Fruit fly (Drosophila melanogaster) whole organism, embryonic: Measurements from ENCODE around the gene Fur2.
A peak's percentile ranks its signal among the peaks of the same experiment; 100 is the strongest.

Source experiments
- Bgb ChIP-seq: fragments of 200-800 bp; sonication (Bioruptor generic); IDR thresholded peaks from 2 replicates; pipeline ENCODE4 v1.3.6; 2022; ENCODE audit warnings: missing biosample characterization, missing genetic modification characterization; ENCODE audit not compliant: partially characterized antibody
- CG10431 ChIP-seq: fragments of 200-800 bp; sonication (Bioruptor generic); optimal IDR thresholded peaks from 3 replicates; lab custom pipeline; 2018; ENCODE audit warnings: missing biosample characterization, mild to moderate bottlenecking, missing genetic modification characterization
- CG10462 ChIP-seq: fragments of 200-800 bp; sonication (Bioruptor generic); optimal IDR thresholded peaks from 2 replicates; lab custom pipeline; 2016; ENCODE audit warnings: missing biosample characterization, missing genetic modification characterization
- CG12104 ChIP-seq: fragments of 200-800 bp; sonication (Bioruptor generic); optimal IDR thresholded peaks from 3 replicates; lab custom pipeline; 2016; ENCODE audit warnings: missing biosample characterization, missing genetic modification characterization
- CG12219 ChIP-seq: fragments of 200-800 bp; sonication (Bioruptor generic); optimal IDR thresholded peaks from 3 replicates; lab custom pipeline; 2018; ENCODE audit warnings: missing biosample characterization, mild to moderate bottlenecking, missing genetic modification characterization
- CG1233 ChIP-seq: fragments of 200-800 bp; sonication (Bioruptor generic); optimal IDR thresholded peaks from 4 replicates; lab custom pipeline; 2018; ENCODE audit warnings: missing biosample characterization, mild to moderate bottlenecking, missing genetic modification characterization
- CG13296 ChIP-seq: fragments of 200-800 bp; sonication (Bioruptor generic); optimal IDR thresholded peaks from 3 replicates; lab custom pipeline; 2018; ENCODE audit warnings: missing biosample characterization, mild to moderate bottlenecking, missing genetic modification characterization
- CG17612 ChIP-seq: fragments of 200-800 bp; sonication (Bioruptor generic); IDR thresholded peaks from 2 replicates; pipeline ENCODE4 v1.3.6; 2022; ENCODE audit warnings: missing biosample characterization, missing genetic modification characterization
- CG18619 ChIP-seq: fragments of 200-800 bp; sonication (Bioruptor generic); optimal IDR thresholded peaks from 3 replicates; lab custom pipeline; 2017; ENCODE audit warnings: missing biosample characterization, mild to moderate bottlenecking, missing genetic modification characterization
- CG31224 ChIP-seq: fragments of 200-800 bp; sonication (Bioruptor generic); IDR thresholded peaks from 2 replicates; pipeline ENCODE4 v1.3.6; 2022; ENCODE audit warnings: missing biosample characterization, missing genetic modification characterization
- CG32532 ChIP-seq: fragments of 200-800 bp; sonication (Bioruptor generic); IDR thresholded peaks from 2 replicates; pipeline ENCODE4 v1.3.6; 2022; ENCODE audit warnings: missing biosample characterization, missing genetic modification characterization
- CG32772 ChIP-seq: fragments of 200-800 bp; sonication (Bioruptor generic); IDR thresholded peaks from 2 replicates; pipeline ENCODE4 v1.3.6; 2022; ENCODE audit warnings: missing biosample characterization, missing genetic modification characterization
- CG34224 ChIP-seq: fragments of 200-800 bp; sonication (Bioruptor generic); IDR thresholded peaks from 3 replicates; pipeline ENCODE4 v1.3.6; 2022; ENCODE audit warnings: missing biosample characterization, missing genetic modification characterization; ENCODE audit not compliant: partially characterized antibody
- CG3847 ChIP-seq: fragments of 200-800 bp; sonication (Bioruptor generic); IDR thresholded peaks from 2 replicates; pipeline ENCODE4 v1.3.6; 2022; ENCODE audit warnings: missing biosample characterization, missing genetic modification characterization
- CG43689 ChIP-seq: fragments of 200-800 bp; sonication (Bioruptor generic); IDR thresholded peaks from 2 replicates; pipeline ENCODE4 v1.3.6; 2022; ENCODE audit warnings: missing biosample characterization, missing genetic modification characterization
- CG4820 ChIP-seq: fragments of 200-800 bp; sonication (Bioruptor generic); optimal IDR thresholded peaks from 3 replicates; lab custom pipeline; 2016; ENCODE audit warnings: missing biosample characterization, missing genetic modification characterization
- CG6654 ChIP-seq: fragments of 200-800 bp; sonication (Bioruptor generic); optimal IDR thresholded peaks from 2 replicates; lab custom pipeline; 2017; ENCODE audit warnings: missing biosample characterization, mild to moderate bottlenecking, missing genetic modification characterization
- CG7963 ChIP-seq: fragments of 200-800 bp; sonication (Bioruptor generic); IDR thresholded peaks from 3 replicates; pipeline ENCODE4 v1.3.6; 2022; ENCODE audit warnings: missing biosample characterization, missing genetic modification characterization; ENCODE audit not compliant: partially characterized antibody
- CG8089 ChIP-seq: fragments of 200-800 bp; sonication (Bioruptor generic); optimal IDR thresholded peaks from 3 replicates; lab custom pipeline; 2016; ENCODE audit warnings: missing biosample characterization, missing genetic modification characterization
- CrebB ChIP-seq: fragments of 200-800 bp; sonication (Bioruptor generic); optimal IDR thresholded peaks from 3 replicates; lab custom pipeline; 2018; ENCODE audit warnings: missing biosample characterization, mild to moderate bottlenecking, missing genetic modification characterization
- Dref ChIP-seq: fragments of 200-800 bp; sonication (Bioruptor generic); IDR thresholded peaks from 2 replicates; pipeline ENCODE4 v1.3.6; 2022; ENCODE audit warnings: missing biosample characterization, missing genetic modification characterization
- Elba2 ChIP-seq: fragments of 200-800 bp; sonication (Bioruptor generic); optimal IDR thresholded peaks from 3 replicates; lab custom pipeline; 2016; ENCODE audit warnings: missing biosample characterization, missing genetic modification characterization
- Fer3 ChIP-seq: fragments of 200-800 bp; sonication (Bioruptor generic); optimal IDR thresholded peaks from 2 replicates; lab custom pipeline; 2018; ENCODE audit warnings: missing biosample characterization, mild to moderate bottlenecking, missing genetic modification characterization, moderate library complexity
- Gsc ChIP-seq: fragments of 200-800 bp; sonication (Bioruptor generic); IDR thresholded peaks from 2 replicates; pipeline ENCODE4 v1.3.6; 2022; ENCODE audit warnings: missing biosample characterization, missing genetic modification characterization
- Gug ChIP-seq: fragments of 200-800 bp; sonication (Bioruptor generic); IDR thresholded peaks from 4 replicates; pipeline ENCODE4 v1.3.6; 2022; ENCODE audit warnings: missing biosample characterization, missing genetic modification characterization
- Hand ChIP-seq: fragments of 200-800 bp; sonication (Bioruptor generic); optimal IDR thresholded peaks from 2 replicates; lab custom pipeline; 2017; ENCODE audit warnings: mild to moderate bottlenecking, missing biosample characterization, missing genetic modification reagents, missing genetic modification characterization
- Hr39 ChIP-seq: fragments of >200 bp; optimal IDR thresholded peaks from 2 replicates; lab custom pipeline; 2017
- Lpt ChIP-seq: fragments of >200 bp; optimal IDR thresholded peaks from 2 replicates; lab custom pipeline; 2018; ENCODE audit warnings: missing biosample characterization, missing genetic modification characterization
- Nf-YB ChIP-seq: fragments of 200-800 bp; sonication (Bioruptor generic); optimal IDR thresholded peaks from 3 replicates; lab custom pipeline; 2019; ENCODE audit warnings: missing biosample characterization, mild to moderate bottlenecking, missing genetic modification characterization, moderate library complexity
- Scr ChIP-seq: fragments of 200-800 bp; sonication (Bioruptor generic); IDR thresholded peaks from 2 replicates; pipeline ENCODE4 v1.3.6; 2022; ENCODE audit warnings: missing biosample characterization, missing genetic modification characterization; ENCODE audit not compliant: partially characterized antibody
- Trl ChIP-seq, 3 experiments: fragments of >200 bp in 2 of 3; fragments of 200-800 bp in 1 of 3; sonication (Bioruptor generic) in 1 of 3; optimal IDR thresholded peaks; 2 replicates in 1 of 3; 3 replicates in 2 of 3; lab custom pipeline; 2016 to 2017; ENCODE audit warnings: missing biosample characterization in 1 of 3, missing genetic modification characterization in 1 of 3
- Xrp1 ChIP-seq: fragments of 200-800 bp; sonication (Bioruptor generic); IDR thresholded peaks from 2 replicates; pipeline ENCODE4 v1.3.6; 2022; ENCODE audit warnings: missing biosample characterization, missing genetic modification characterization
- ase ChIP-seq: fragments of 200-800 bp; sonication (Bioruptor generic); IDR thresholded peaks from 3 replicates; pipeline ENCODE4 v1.3.6; 2022; ENCODE audit warnings: missing biosample characterization, missing genetic modification characterization
- bbx ChIP-seq: fragments of 200-800 bp; sonication (Bioruptor generic); IDR thresholded peaks from 2 replicates; pipeline ENCODE4 v1.3.6; 2022; ENCODE audit warnings: missing biosample characterization, missing genetic modification characterization; ENCODE audit not compliant: partially characterized antibody
- cg ChIP-seq: fragments of 200-800 bp; sonication (Bioruptor generic); optimal IDR thresholded peaks from 3 replicates; lab custom pipeline; 2019; ENCODE audit warnings: missing biosample characterization, mild to moderate bottlenecking, missing genetic modification characterization, moderate library complexity
- crc ChIP-seq: fragments of 200-800 bp; sonication (Bioruptor generic); optimal IDR thresholded peaks from 2 replicates; lab custom pipeline; 2016; ENCODE audit warnings: missing biosample characterization, missing genetic modification characterization
- disco-r ChIP-seq: fragments of 200-800 bp; sonication (Bioruptor generic); optimal IDR thresholded peaks from 2 replicates; lab custom pipeline; 2016; ENCODE audit warnings: missing biosample characterization, missing genetic modification characterization
- dmrt99B ChIP-seq: fragments of 200-800 bp; sonication (Bioruptor generic); optimal IDR thresholded peaks from 2 replicates; lab custom pipeline; 2018; ENCODE audit warnings: missing biosample characterization, mild to moderate bottlenecking, missing genetic modification characterization, moderate library complexity
- en ChIP-seq: fragments of 200-800 bp; sonication (Bioruptor generic); optimal IDR thresholded peaks from 2 replicates; lab custom pipeline; 2016; ENCODE audit warnings: missing biosample characterization, missing genetic modification characterization
- fd3F ChIP-seq: fragments of 200-800 bp; sonication (Bioruptor generic); optimal IDR thresholded peaks from 2 replicates; lab custom pipeline; 2018; ENCODE audit warnings: missing biosample characterization, mild to moderate bottlenecking, missing genetic modification characterization, moderate library complexity
- fd64A ChIP-seq: fragments of 200-800 bp; sonication (Bioruptor generic); optimal IDR thresholded peaks from 3 replicates; lab custom pipeline; 2018; ENCODE audit warnings: missing biosample characterization, mild to moderate bottlenecking, missing genetic modification characterization
- repo ChIP-seq: fragments of 200-800 bp; sonication (Bioruptor generic); optimal IDR thresholded peaks from 2 replicates; lab custom pipeline; 2016; ENCODE audit warnings: missing biosample characterization, missing genetic modification characterization
- salm ChIP-seq: fragments of 200-800 bp; sonication (Bioruptor generic); optimal IDR thresholded peaks from 2 replicates; lab custom pipeline; 2018; ENCODE audit warnings: missing biosample characterization, mild to moderate bottlenecking, missing genetic modification characterization
- sc ChIP-seq, 3 experiments: fragments of >200 bp in 2 of 3; fragments of 200-800 bp in 1 of 3; sonication (Bioruptor generic) in 1 of 3; optimal IDR thresholded peaks; 2 replicates in 2 of 3; 3 replicates in 1 of 3; lab custom pipeline; 2017; ENCODE audit warnings: mild to moderate bottlenecking in 1 of 3, missing biosample characterization in 1 of 3, missing genetic modification characterization in 1 of 3, missing genetic modification reagents in 1 of 3
- sim ChIP-seq: fragments of 200-800 bp; sonication (Bioruptor generic); IDR thresholded peaks from 2 replicates; pipeline ENCODE4 v1.3.6; 2022; ENCODE audit warnings: missing biosample characterization, missing genetic modification characterization
- slou ChIP-seq: fragments of 200-800 bp; sonication (Bioruptor generic); optimal IDR thresholded peaks from 3 replicates; lab custom pipeline; 2016; ENCODE audit warnings: missing biosample characterization, missing genetic modification characterization
- sqz ChIP-seq: fragments of 200-800 bp; sonication (Bioruptor generic); optimal IDR thresholded peaks from 3 replicates; lab custom pipeline; 2018; ENCODE audit warnings: missing biosample characterization, mild to moderate bottlenecking, missing genetic modification characterization
- trem ChIP-seq: fragments of 200-800 bp; optimal IDR thresholded peaks from 3 replicates; lab custom pipeline; 2019; ENCODE audit warnings: missing biosample characterization, mild to moderate bottlenecking, missing genetic modification characterization, moderate library complexity
- usp ChIP-seq: fragments of >200 bp; optimal IDR thresholded peaks from 2 replicates; lab custom pipeline; 2017; ENCODE audit warnings: missing biosample characterization, missing genetic modification characterization
- wor ChIP-seq: fragments of 200-800 bp; sonication (Bioruptor generic); IDR thresholded peaks from 2 replicates; pipeline ENCODE4 v1.3.6; 2022; ENCODE audit warnings: missing biosample characterization, missing genetic modification characterization

Gene Fur2

DNA sequence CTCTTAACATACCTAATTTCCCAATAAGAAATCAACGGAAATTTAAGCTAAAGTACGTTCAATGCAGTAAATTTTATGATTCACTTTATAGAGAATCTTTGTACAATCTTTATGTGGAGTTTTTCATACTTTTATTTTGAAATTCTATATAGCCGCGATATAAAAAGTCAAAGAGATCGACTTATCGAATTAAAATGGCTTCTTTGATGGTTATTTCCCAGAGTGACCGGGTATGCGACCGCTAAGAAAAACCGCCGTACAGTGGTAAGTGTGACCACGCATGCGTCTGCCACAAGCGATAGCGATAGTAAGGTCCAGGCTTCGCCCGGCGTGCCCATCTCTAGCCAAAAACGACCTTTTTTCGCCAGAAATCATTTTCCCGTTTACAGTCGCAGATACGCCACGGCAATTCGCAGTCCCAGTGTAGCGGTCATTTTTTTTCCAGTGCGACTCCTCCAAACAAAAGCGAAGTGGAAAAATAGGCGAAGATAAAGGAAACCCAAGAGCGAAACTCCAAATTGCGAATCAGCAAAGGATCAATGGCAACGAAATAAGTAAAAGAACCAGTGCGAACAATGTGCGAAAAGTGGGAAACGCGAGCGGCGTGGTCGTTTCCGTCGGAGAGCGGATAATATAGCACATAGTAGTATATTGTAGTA, 49.7 kb downstream of the Fur2 start, which contains the start of gene hang (continued):
- TF ChIP-seq dmrt99B (tag; lab: Kevin White, UChicago): no peak
- no peak for TF ChIP-seq usp (GFP tag; lab: Kevin White, UChicago)
- TF ChIP-seq Gug: peak; percentile 31; the same call in 1 of the 4 replicates
- TF ChIP-seq Fer3 (tag; lab: Kevin White, UChicago): peak; percentile 21
- no peak for TF ChIP-seq Hr39 (lab: Kevin White, UChicago)
- TF ChIP-seq Elba2 (GFP tag; lab: Kevin White, UChicago): peak; percentile 35
- peak; percentile 11 for TF ChIP-seq CG18619 (GFP tag; lab: Kevin White, UChicago)
- no peak for TF ChIP-seq CG8089 (GFP tag; lab: Kevin White, UChicago)
- TF ChIP-seq sc (optimal IDR thresholded peaks at IDR 0.05; lab: Kevin White, UChicago): no peak
- TF ChIP-seq sc (GFP tag; optimal IDR thresholded peaks at IDR 0.05; lab: Kevin White, UChicago): no peak
- TF ChIP-seq fd64A (GFP tag; lab: Kevin White, UChicago): no peak
- TF ChIP-seq Lpt: no peak
- no peak for TF ChIP-seq cg (GFP tag; lab: Kevin White, UChicago)
- peak; percentile 90 for TF ChIP-seq Bgb (GFP tag; lab: Robert Waterston, UW)
- peak; percentile 1 for TF ChIP-seq crc
- TF ChIP-seq CG31224 (GFP tag; lab: Robert Waterston, UW): 0 out of 2 replicates have a peak, but pooled peaks have one; percentile 6
- no peak for TF ChIP-seq CG12104 (GFP tag; lab: Kevin White, UChicago)
- TF ChIP-seq Xrp1 (GFP tag; lab: Robert Waterston, UW): no peak
- no peak for TF ChIP-seq CG6654 (GFP tag; lab: Kevin White, UChicago)
- no peak; the same call in 2 of the 3 replicates for TF ChIP-seq CG34224 (GFP tag; lab: Robert Waterston, UW)
- no peak for TF ChIP-seq Gsc (GFP tag; lab: Robert Waterston, UW)
- peak; percentile 47 for TF ChIP-seq repo (GFP tag; lab: Kevin White, UChicago)
- TF ChIP-seq fd3F (GFP tag; lab: Kevin White, UChicago): no peak
- TF ChIP-seq Dref (GFP tag; lab: Robert Waterston, UW): peak; percentile 73
- TF ChIP-seq CG1233 (GFP tag; lab: Kevin White, UChicago): peak; percentile 18
- no peak for TF ChIP-seq ase (GFP tag; lab: Robert Waterston, UW)
- peak; percentile 54 for TF ChIP-seq CG32532 (GFP tag; lab: Robert Waterston, UW)
- no peak for TF ChIP-seq sim (GFP tag; lab: Robert Waterston, UW)
- TF ChIP-seq CG7963 (GFP tag; lab: Robert Waterston, UW): peak; percentile 78
- peak; percentile 40 for TF ChIP-seq Hand
- TF ChIP-seq CG12219 (GFP tag; lab: Kevin White, UChicago): peak; percentile 5
- no peak for TF ChIP-seq CG4820
- TF ChIP-seq CG43689 (GFP tag; lab: Robert Waterston, UW): no peak
- peak; percentile 56 for TF ChIP-seq CrebB (tag; lab: Kevin White, UChicago)
- TF ChIP-seq CG3847 (GFP tag; lab: Robert Waterston, UW): peak; percentile 64
- peak; percentile 41 for TF ChIP-seq CG10431 (GFP tag; lab: Kevin White, UChicago)
- TF ChIP-seq salm: peak; percentile 27
- no peak for TF ChIP-seq CG32772
- no peak for TF ChIP-seq slou (GFP tag; lab: Kevin White, UChicago)
- TF ChIP-seq wor (GFP tag; lab: Robert Waterston, UW): no peak
- peak; percentile 18 for TF ChIP-seq Nf-YB
- TF ChIP-seq Scr (GFP tag; lab: Robert Waterston, UW): peak; percentile 77
- TF ChIP-seq CG17612: no peak
- no peak for TF ChIP-seq en (GFP tag; lab: Kevin White, UChicago)
- TF ChIP-seq Trl (optimal IDR thresholded peaks at IDR 0.05; lab: Kevin White, UChicago): no peak
- TF ChIP-seq Trl (GFP tag; optimal IDR thresholded peaks at IDR 0.05; lab: Kevin White, UChicago): peak; percentile 29
- no peak for TF ChIP-seq disco-r (GFP tag; lab: Kevin White, UChicago)
- TF ChIP-seq CG13296 (GFP tag; lab: Kevin White, UChicago): peak; percentile 39
- peak; percentile 88 for TF ChIP-seq bbx
- peak; percentile 37 for TF ChIP-seq trem (tag; lab: Kevin White, UChicago)
- TF ChIP-seq sqz (GFP tag; lab: Kevin White, UChicago): peak; percentile 47
- TF ChIP-seq CG10462: no peak
